Fruit fly (Drosophila melanogaster) whole organism, embryonic: Measurements from ENCODE around the gene CG10803.

Experiments
- B-H1 ChIP-seq: fragments of 200-800 bp; sonication (Bioruptor generic); IDR thresholded peaks from 3 replicates; pipeline ENCODE4 v1.3.6; 2022; ENCODE audit warnings: missing biosample characterization, missing genetic modification characterization
- CG12071 ChIP-seq: fragments of 200-800 bp; sonication (Bioruptor generic); optimal IDR thresholded peaks from 3 replicates; lab custom pipeline; 2018; ENCODE audit warnings: missing biosample characterization, mild to moderate bottlenecking, missing genetic modification characterization
- CG12104 ChIP-seq: fragments of 200-800 bp; sonication (Bioruptor generic); optimal IDR thresholded peaks from 3 replicates; lab custom pipeline; 2016; ENCODE audit warnings: missing biosample characterization, missing genetic modification characterization
- CG13624 ChIP-seq: fragments of 200-800 bp; sonication (Bioruptor generic); optimal IDR thresholded peaks from 2 replicates; lab custom pipeline; 2016; ENCODE audit warnings: missing biosample characterization, missing genetic modification characterization
- CG13775 ChIP-seq: fragments of 200-800 bp; sonication (Bioruptor generic); optimal IDR thresholded peaks from 3 replicates; lab custom pipeline; 2017; ENCODE audit warnings: missing biosample characterization, mild to moderate bottlenecking, missing genetic modification characterization
- CG13894 ChIP-seq: fragments of 200-800 bp; sonication (Bioruptor generic); optimal IDR thresholded peaks from 3 replicates; lab custom pipeline; 2018; ENCODE audit warnings: missing biosample characterization, mild to moderate bottlenecking, missing genetic modification characterization, moderate library complexity
- CG14050 ChIP-seq: fragments of 200-800 bp; sonication (Bioruptor generic); IDR thresholded peaks from 3 replicates; pipeline ENCODE4 v1.3.6; 2022; ENCODE audit warnings: missing biosample characterization, missing genetic modification characterization
- CG1529 ChIP-seq: fragments of 200-800 bp; sonication (Bioruptor generic); optimal IDR thresholded peaks from 3 replicates; lab custom pipeline; 2018; ENCODE audit warnings: missing biosample characterization, missing genetic modification characterization
- CG15479 ChIP-seq: fragments of 200-800 bp; sonication (Bioruptor generic); optimal IDR thresholded peaks from 3 replicates; lab custom pipeline; 2019; ENCODE audit warnings: missing biosample characterization, mild to moderate bottlenecking, missing genetic modification characterization, moderate library complexity
- CG16813 ChIP-seq: fragments of 200-800 bp; sonication (Bioruptor generic); IDR thresholded peaks from 3 replicates; pipeline ENCODE4 v1.3.6; 2022; ENCODE audit warnings: missing biosample characterization, missing genetic modification characterization; ENCODE audit not compliant: partially characterized antibody
- CG17612 ChIP-seq: fragments of 200-800 bp; sonication (Bioruptor generic); IDR thresholded peaks from 2 replicates; pipeline ENCODE4 v1.3.6; 2022; ENCODE audit warnings: missing biosample characterization, missing genetic modification characterization
- CG2202 ChIP-seq: fragments of 200-800 bp; sonication (Bioruptor generic); optimal IDR thresholded peaks from 2 replicates; lab custom pipeline; 2018; ENCODE audit warnings: missing biosample characterization, mild to moderate bottlenecking, missing genetic modification characterization
- CG31365 ChIP-seq: fragments of 200-800 bp; sonication (Bioruptor generic); optimal IDR thresholded peaks from 2 replicates; lab custom pipeline; 2018; ENCODE audit warnings: missing biosample characterization, mild to moderate bottlenecking, missing genetic modification characterization
- CG3995 ChIP-seq: fragments of 200-800 bp; sonication (Bioruptor generic); optimal IDR thresholded peaks from 3 replicates; lab custom pipeline; 2016; ENCODE audit warnings: missing biosample characterization, missing genetic modification characterization
- CG8388 ChIP-seq: fragments of 200-800 bp; sonication (Bioruptor generic); optimal IDR thresholded peaks from 2 replicates; lab custom pipeline; 2019; ENCODE audit warnings: missing biosample characterization, mild to moderate bottlenecking, missing genetic modification characterization, moderate library complexity
- CG8478 ChIP-seq: fragments of >200 bp; optimal IDR thresholded peaks from 2 replicates; lab custom pipeline; 2018
- CG9727 ChIP-seq: fragments of 200-800 bp; sonication (Bioruptor generic); optimal IDR thresholded peaks from 3 replicates; lab custom pipeline; 2017; ENCODE audit warnings: missing biosample characterization, mild to moderate bottlenecking, missing genetic modification characterization
- Eip74EF ChIP-seq, 2 experiments: fragments of 200-800 bp in 1 of 2; fragments of >200 bp in 1 of 2; sonication (Bioruptor generic) in 1 of 2; optimal IDR thresholded peaks; 2 replicates each; lab custom pipeline; 2017 to 2019; ENCODE audit warnings: missing biosample characterization in 2 of 2, missing genetic modification characterization in 2 of 2, mild to moderate bottlenecking in 1 of 2, moderate library complexity in 1 of 2
- Ets97D ChIP-seq: fragments of 200-800 bp; sonication (Bioruptor generic); optimal IDR thresholded peaks from 3 replicates; lab custom pipeline; 2016; ENCODE audit warnings: missing biosample characterization, missing genetic modification characterization
- Jarid2 ChIP-seq: fragments of 200-800 bp; sonication (Bioruptor generic); optimal IDR thresholded peaks from 3 replicates; lab custom pipeline; 2017; ENCODE audit warnings: mild to moderate bottlenecking, missing biosample characterization, missing genetic modification reagents, missing genetic modification characterization
- bab2 ChIP-seq: fragments of 200-800 bp; sonication (Bioruptor generic); optimal IDR thresholded peaks from 2 replicates; lab custom pipeline; 2016; ENCODE audit warnings: missing biosample characterization, missing genetic modification characterization
- caup ChIP-seq: fragments of 200-800 bp; sonication (Bioruptor generic); optimal IDR thresholded peaks from 3 replicates; lab custom pipeline; 2017; ENCODE audit warnings: missing biosample characterization, mild to moderate bottlenecking, missing genetic modification characterization, moderate library complexity; ENCODE audit not compliant: severe bottlenecking
- chm ChIP-seq: fragments of 200-800 bp; sonication (Bioruptor generic); IDR thresholded peaks from 2 replicates; pipeline ENCODE4 v1.3.6; 2022; ENCODE audit warnings: missing biosample characterization, missing genetic modification characterization
- ci ChIP-seq: fragments of 200-800 bp; sonication (Bioruptor generic); IDR thresholded peaks from 3 replicates; pipeline ENCODE4 v1.3.6; 2022; ENCODE audit warnings: missing biosample characterization, missing genetic modification characterization
- dan ChIP-seq: fragments of 200-800 bp; sonication (Bioruptor generic); IDR thresholded peaks from 2 replicates; pipeline ENCODE4 v1.3.6; 2022; ENCODE audit warnings: missing biosample characterization, missing genetic modification characterization
- dmrt11E ChIP-seq: fragments of 200-800 bp; sonication (Bioruptor generic); optimal IDR thresholded peaks from 3 replicates; lab custom pipeline; 2018; ENCODE audit warnings: missing biosample characterization, mild to moderate bottlenecking, missing genetic modification characterization, moderate library complexity
- dmrt99B ChIP-seq: fragments of 200-800 bp; sonication (Bioruptor generic); optimal IDR thresholded peaks from 2 replicates; lab custom pipeline; 2018; ENCODE audit warnings: missing biosample characterization, mild to moderate bottlenecking, missing genetic modification characterization, moderate library complexity
- fd102C ChIP-seq: fragments of 200-800 bp; sonication (Bioruptor generic); optimal IDR thresholded peaks from 2 replicates; lab custom pipeline; 2018; ENCODE audit warnings: missing biosample characterization, mild to moderate bottlenecking, missing genetic modification characterization, moderate library complexity
- fd96Cb ChIP-seq: fragments of 200-800 bp; sonication (Bioruptor generic); optimal IDR thresholded peaks from 2 replicates; lab custom pipeline; 2018; ENCODE audit warnings: missing biosample characterization, mild to moderate bottlenecking, missing genetic modification characterization, moderate library complexity
- grn ChIP-seq: fragments of 200-800 bp; sonication (Bioruptor generic); optimal IDR thresholded peaks from 3 replicates; lab custom pipeline; 2017; ENCODE audit warnings: missing biosample characterization, missing genetic modification characterization
- gsb-n ChIP-seq: fragments of 200-800 bp; sonication (Bioruptor generic); optimal IDR thresholded peaks from 3 replicates; lab custom pipeline; 2018; ENCODE audit warnings: missing biosample characterization, mild to moderate bottlenecking, missing genetic modification characterization
- ind ChIP-seq: fragments of 200-800 bp; sonication (Bioruptor generic); optimal IDR thresholded peaks from 3 replicates; lab custom pipeline; 2016; ENCODE audit warnings: missing biosample characterization, missing genetic modification characterization
- insv ChIP-seq, 2 experiments: fragments of 200-800 bp; sonication (Bioruptor generic); optimal IDR thresholded peaks; 3 replicates each; lab custom pipeline; 2016 to 2018; ENCODE audit warnings: missing biosample characterization in 2 of 2, missing genetic modification characterization in 2 of 2
- lab ChIP-seq: fragments of 200-800 bp; sonication (Bioruptor generic); optimal IDR thresholded peaks from 3 replicates; lab custom pipeline; 2017; ENCODE audit warnings: missing biosample characterization, missing genetic modification characterization, mild to moderate bottlenecking, moderate library complexity, missing genetic modification reagents
- lov ChIP-seq, 2 experiments: fragments of 200-800 bp in 1 of 2; fragments of >200 bp in 1 of 2; sonication (Bioruptor generic) in 1 of 2; IDR thresholded peaks in 1 of 2; optimal IDR thresholded peaks in 1 of 2; 2 replicates in 1 of 2; 3 replicates in 1 of 2; pipeline versions ENCODE4 v1.3.6 to Lab custom; 2017 to 2022; ENCODE audit warnings: missing biosample characterization in 1 of 2, missing genetic modification characterization in 1 of 2
- oc ChIP-seq: fragments of 200-800 bp; sonication (Bioruptor generic); optimal IDR thresholded peaks from 2 replicates; lab custom pipeline; 2018; ENCODE audit warnings: missing biosample characterization, mild to moderate bottlenecking, missing genetic modification characterization, moderate library complexity
- onecut ChIP-seq: fragments of 200-800 bp; sonication (Bioruptor generic); IDR thresholded peaks from 2 replicates; pipeline ENCODE4 v1.3.6; 2022; ENCODE audit warnings: missing biosample characterization, missing genetic modification characterization
- peb ChIP-seq: fragments of 200-800 bp; sonication (Bioruptor generic); IDR thresholded peaks from 2 replicates; pipeline ENCODE4 v1.3.6; 2022; ENCODE audit warnings: missing biosample characterization, missing genetic modification characterization
- pho ChIP-seq: fragments of 200-800 bp; sonication (Bioruptor generic); optimal IDR thresholded peaks from 2 replicates; lab custom pipeline; 2016; ENCODE audit warnings: missing biosample characterization, missing genetic modification characterization
- psq ChIP-seq: fragments of 200-800 bp; sonication (Bioruptor generic); optimal IDR thresholded peaks from 2 replicates; lab custom pipeline; 2017; ENCODE audit warnings: missing biosample characterization, missing genetic modification characterization
- sc ChIP-seq, 3 experiments: fragments of >200 bp in 2 of 3; fragments of 200-800 bp in 1 of 3; sonication (Bioruptor generic) in 1 of 3; optimal IDR thresholded peaks; 2 replicates in 2 of 3; 3 replicates in 1 of 3; lab custom pipeline; 2017; ENCODE audit warnings: mild to moderate bottlenecking in 1 of 3, missing biosample characterization in 1 of 3, missing genetic modification characterization in 1 of 3, missing genetic modification reagents in 1 of 3
- sens ChIP-seq: fragments of 200-800 bp; sonication (Bioruptor generic); peaks from one replicate; lab custom pipeline; 2016; ENCODE audit warnings: missing biosample characterization, missing genetic modification characterization
- sens-2 ChIP-seq: fragments of 200-800 bp; sonication (Bioruptor generic); IDR thresholded peaks from 2 replicates; pipeline ENCODE4 v1.3.6; 2022; ENCODE audit warnings: missing biosample characterization, missing genetic modification characterization
- sim ChIP-seq: fragments of 200-800 bp; sonication (Bioruptor generic); IDR thresholded peaks from 2 replicates; pipeline ENCODE4 v1.3.6; 2022; ENCODE audit warnings: missing biosample characterization, missing genetic modification characterization
- stc ChIP-seq: fragments of 200-800 bp; sonication (Bioruptor generic); IDR thresholded peaks from 2 replicates; pipeline ENCODE4 v1.3.6; 2022; ENCODE audit warnings: missing biosample characterization, missing genetic modification characterization
- tup ChIP-seq: fragments of 200-800 bp; sonication (Bioruptor generic); optimal IDR thresholded peaks from 2 replicates; lab custom pipeline; 2016; ENCODE audit warnings: missing biosample characterization, mild to moderate bottlenecking, missing genetic modification characterization, moderate library complexity
- z ChIP-seq: fragments of 200-800 bp; sonication (Bioruptor generic); IDR thresholded peaks from 3 replicates; pipeline ENCODE4 v1.3.6; 2022; ENCODE audit warnings: missing biosample characterization, missing genetic modification characterization
- zen ChIP-seq: fragments of 200-800 bp; sonication (Bioruptor generic); optimal IDR thresholded peaks from 3 replicates; lab custom pipeline; 2018; ENCODE audit warnings: missing biosample characterization, mild to moderate bottlenecking, missing genetic modification characterization, moderate library complexity
- zfh1 ChIP-seq: fragments of 200-800 bp; sonication (Bioruptor generic); IDR thresholded peaks from 3 replicates; pipeline ENCODE4 v1.3.6; 2022; ENCODE audit warnings: missing biosample characterization, missing genetic modification characterization
- zfh2 ChIP-seq: fragments of 200-800 bp; sonication (Bioruptor generic); optimal IDR thresholded peaks from 2 replicates; lab custom pipeline; 2016; ENCODE audit warnings: missing biosample characterization, missing genetic modification characterization

Gene CG10803

dm6 chrX:3504251-3504650 is 18.8 kb downstream of the CG10803 start:
- no peak for TF ChIP-seq dmrt11E
- TF ChIP-seq CG12071 (GFP tag; lab: Kevin White, UChicago) = no peak
- no peak for TF ChIP-seq tup (GFP tag; lab: Kevin White, UChicago)
- 0 out of 2 replicates have a peak, but pooled peaks have one; percentile 35 for TF ChIP-seq chm (GFP tag; lab: Robert Waterston, UW)
- peak; percentile 9 for TF ChIP-seq CG9727
- TF ChIP-seq zen = peak; percentile 25
- TF ChIP-seq CG14050 = no peak
- no peak for TF ChIP-seq dan
- no peak for TF ChIP-seq fd96Cb (tag; lab: Kevin White, UChicago)
- TF ChIP-seq sens-2 (GFP tag; lab: Robert Waterston, UW) = no peak
- no peak for TF ChIP-seq CG1529 (GFP tag; lab: Kevin White, UChicago)
- no peak for TF ChIP-seq CG12104 (GFP tag; lab: Kevin White, UChicago)
- TF ChIP-seq stc (GFP tag; lab: Robert Waterston, UW) = no peak
- no peak for TF ChIP-seq pho (GFP tag; lab: Kevin White, UChicago)
- TF ChIP-seq insv (GFP tag; optimal IDR thresholded peaks at IDR 0.05; lab: Kevin White, UChicago) = no peak
- TF ChIP-seq sens = peak; percentile 65
- no peak for TF ChIP-seq psq (GFP tag; lab: Kevin White, UChicago)
- TF ChIP-seq B-H1 (GFP tag; lab: Robert Waterston, UW) = no peak
- no peak for TF ChIP-seq caup (GFP tag; lab: Kevin White, UChicago)
- 0 out of 3 replicates have a peak, but pooled peaks have one; percentile 7 for TF ChIP-seq z (GFP tag; lab: Robert Waterston, UW)
- no peak for TF ChIP-seq CG16813 (GFP tag; lab: Robert Waterston, UW)
- no peak for TF ChIP-seq grn (GFP tag; lab: Kevin White, UChicago)
- TF ChIP-seq bab2 (GFP tag; lab: Kevin White, UChicago) = no peak
- no peak for TF ChIP-seq lab (GFP tag; lab: Kevin White, UChicago)
- TF ChIP-seq Eip74EF (GFP tag; optimal IDR thresholded peaks at IDR 0.05; lab: Kevin White, UChicago) = no peak
- 0 out of 3 replicates have a peak, but pooled peaks have one; percentile 14 for TF ChIP-seq ci (GFP tag; lab: Robert Waterston, UW)
- no peak for TF ChIP-seq oc (tag; lab: Kevin White, UChicago)
- TF ChIP-seq CG13775 (GFP tag; lab: Kevin White, UChicago) = peak; percentile 1
- TF ChIP-seq zfh2 = no peak
- no peak for TF ChIP-seq onecut
- TF ChIP-seq sc (optimal IDR thresholded peaks at IDR 0.05; lab: Kevin White, UChicago) = no peak
- TF ChIP-seq sc (GFP tag; optimal IDR thresholded peaks at IDR 0.05; lab: Kevin White, UChicago) = no peak
- no peak for TF ChIP-seq CG3995
- TF ChIP-seq CG13624 (GFP tag; lab: Kevin White, UChicago) = no peak
- TF ChIP-seq CG8388 (GFP tag; lab: Kevin White, UChicago) = no peak
- peak; percentile 5 for TF ChIP-seq CG2202 (tag; lab: Kevin White, UChicago)
- no peak for TF ChIP-seq CG8478
- peak; percentile 91 for TF ChIP-seq Ets97D
- TF ChIP-seq sim (GFP tag; lab: Robert Waterston, UW) = no peak
- no peak for TF ChIP-seq CG17612 (GFP tag; lab: Robert Waterston, UW)
- no peak for TF ChIP-seq CG15479
- peak; percentile 15 for TF ChIP-seq fd102C (GFP tag; lab: Kevin White, UChicago)
- TF ChIP-seq peb (GFP tag; lab: Robert Waterston, UW) = no peak
- TF ChIP-seq gsb-n = no peak
- no peak for TF ChIP-seq Jarid2 (GFP tag; lab: Kevin White, UChicago)
- TF ChIP-seq ind (GFP tag; lab: Kevin White, UChicago) = no peak
- peak; percentile 38 for TF ChIP-seq CG31365 (tag; lab: Kevin White, UChicago)
- TF ChIP-seq dmrt99B (tag; lab: Kevin White, UChicago) = no peak
- TF ChIP-seq zfh1 = 0 out of 3 replicates have a peak, but pooled peaks have one; percentile 28
- TF ChIP-seq lov (optimal IDR thresholded peaks at IDR 0.05; lab: Kevin White, UChicago) = no peak
- TF ChIP-seq lov (GFP tag; IDR thresholded peaks at IDR 0.05; lab: Robert Waterston, UW) = 0 out of 3 replicates have a peak, but pooled peaks have one; percentile 28
- TF ChIP-seq CG13894 (tag; lab: Kevin White, UChicago) = no peak
